Fruit fly (Drosophila melanogaster) whole organism, embryonic: ENCODE results near the gene CG4982.
A peak's percentile ranks its signal among the peaks of the same experiment; 100 is the strongest.

Source experiments
- ATbp ChIP-seq: fragments of 200-800 bp; sonication (Bioruptor generic); optimal IDR thresholded peaks from 2 replicates; lab custom pipeline; 2017; ENCODE audit warnings: missing biosample characterization, mild to moderate bottlenecking, missing genetic modification characterization, missing genetic modification reagents
- Ada2b ChIP-seq: fragments of 200-800 bp; sonication (Bioruptor generic); IDR thresholded peaks from 2 replicates; pipeline ENCODE4 v1.3.6; 2022; ENCODE audit warnings: missing biosample characterization, missing genetic modification characterization
- CG10565 ChIP-seq: fragments of 200-800 bp; sonication (Bioruptor generic); optimal IDR thresholded peaks from 3 replicates; lab custom pipeline; 2016; ENCODE audit warnings: missing biosample characterization, mild to moderate bottlenecking, missing genetic modification characterization
- CG10654 ChIP-seq: fragments of 200-800 bp; sonication (Bioruptor generic); optimal IDR thresholded peaks from 2 replicates; lab custom pipeline; 2016; ENCODE audit warnings: missing biosample characterization, missing genetic modification characterization
- CG11247 ChIP-seq: fragments of 200-800 bp; sonication (Bioruptor generic); IDR thresholded peaks from 2 replicates; pipeline ENCODE4 v1.3.6; 2022; ENCODE audit warnings: missing biosample characterization, missing genetic modification characterization
- CG1603 ChIP-seq: fragments of 200-800 bp; sonication (Bioruptor generic); optimal IDR thresholded peaks from 2 replicates; lab custom pipeline; 2019; ENCODE audit warnings: missing biosample characterization, mild to moderate bottlenecking, missing genetic modification characterization, moderate library complexity
- CG2889 ChIP-seq: fragments of 200-800 bp; sonication (Bioruptor generic); IDR thresholded peaks from 3 replicates; pipeline ENCODE4 v1.3.6; 2022; ENCODE audit warnings: missing biosample characterization, missing genetic modification characterization
- CG31441 ChIP-seq: fragments of 200-800 bp; sonication (Bioruptor generic); IDR thresholded peaks from 2 replicates; pipeline ENCODE4 v1.3.6; 2022; ENCODE audit warnings: missing biosample characterization, missing genetic modification characterization
- CG32772 ChIP-seq: fragments of 200-800 bp; sonication (Bioruptor generic); IDR thresholded peaks from 2 replicates; pipeline ENCODE4 v1.3.6; 2022; ENCODE audit warnings: missing biosample characterization, missing genetic modification characterization
- CG3281 ChIP-seq: fragments of 200-800 bp; sonication (Bioruptor generic); optimal IDR thresholded peaks from 3 replicates; lab custom pipeline; 2017; ENCODE audit warnings: missing biosample characterization, mild to moderate bottlenecking, missing genetic modification characterization
- CG4404 ChIP-seq: fragments of 200-800 bp; sonication (Bioruptor generic); IDR thresholded peaks from 2 replicates; pipeline ENCODE4 v1.3.6; 2022; ENCODE audit warnings: missing biosample characterization, missing genetic modification characterization
- CG6854 ChIP-seq: fragments of 200-800 bp; sonication (Bioruptor generic); optimal IDR thresholded peaks from 3 replicates; lab custom pipeline; 2017; ENCODE audit warnings: missing biosample characterization, mild to moderate bottlenecking, missing genetic modification characterization
- CG7786 ChIP-seq: fragments of 200-800 bp; sonication (Bioruptor generic); optimal IDR thresholded peaks from 2 replicates; lab custom pipeline; 2016; ENCODE audit warnings: missing biosample characterization, missing genetic modification characterization
- CG7839 ChIP-seq: fragments of 200-800 bp; sonication (Bioruptor generic); optimal IDR thresholded peaks from 3 replicates; lab custom pipeline; 2018; ENCODE audit warnings: missing biosample characterization, mild to moderate bottlenecking, missing genetic modification characterization, moderate library complexity
- CG8388 ChIP-seq: fragments of 200-800 bp; sonication (Bioruptor generic); optimal IDR thresholded peaks from 2 replicates; lab custom pipeline; 2019; ENCODE audit warnings: missing biosample characterization, mild to moderate bottlenecking, missing genetic modification characterization, moderate library complexity
- CHES-1-like ChIP-seq: fragments of 200-800 bp; sonication (Bioruptor generic); optimal IDR thresholded peaks from 2 replicates; lab custom pipeline; 2016; ENCODE audit warnings: missing biosample characterization, missing genetic modification characterization
- Camta ChIP-seq: fragments of 200-800 bp; sonication (Bioruptor generic); optimal IDR thresholded peaks from 2 replicates; lab custom pipeline; 2016; ENCODE audit warnings: missing biosample characterization, missing genetic modification characterization
- CoRest ChIP-seq: fragments of 200-800 bp; sonication (Bioruptor generic); optimal IDR thresholded peaks from 3 replicates; lab custom pipeline; 2018; ENCODE audit warnings: missing biosample characterization, mild to moderate bottlenecking, missing genetic modification characterization, moderate library complexity
- D19B ChIP-seq: fragments of 200-800 bp; sonication (Bioruptor generic); optimal IDR thresholded peaks from 2 replicates; lab custom pipeline; 2017; ENCODE audit warnings: missing biosample characterization, mild to moderate bottlenecking, missing genetic modification characterization
- Doc2 ChIP-seq: fragments of 200-800 bp; sonication (Bioruptor generic); IDR thresholded peaks from 2 replicates; pipeline ENCODE4 v1.3.6; 2022; ENCODE audit warnings: missing biosample characterization, missing genetic modification characterization
- Doc3 ChIP-seq: fragments of 200-800 bp; sonication (Bioruptor generic); IDR thresholded peaks from 3 replicates; pipeline ENCODE4 v1.3.6; 2022; ENCODE audit warnings: missing biosample characterization, missing genetic modification characterization; ENCODE audit not compliant: partially characterized antibody
- Drgx ChIP-seq: fragments of 200-800 bp; sonication (Bioruptor generic); IDR thresholded peaks from 2 replicates; pipeline ENCODE4 v1.3.6; 2022; ENCODE audit warnings: missing biosample characterization, missing genetic modification characterization
- HLH3B ChIP-seq: fragments of 200-800 bp; sonication (Bioruptor generic); IDR thresholded peaks from 2 replicates; pipeline ENCODE4 v1.3.6; 2022; ENCODE audit warnings: missing biosample characterization, missing genetic modification characterization
- Hsf ChIP-seq: fragments of 200-800 bp; sonication (Bioruptor generic); optimal IDR thresholded peaks from 3 replicates; lab custom pipeline; 2016; ENCODE audit warnings: missing biosample characterization, missing genetic modification characterization
- Jarid2 ChIP-seq: fragments of 200-800 bp; sonication (Bioruptor generic); optimal IDR thresholded peaks from 3 replicates; lab custom pipeline; 2017; ENCODE audit warnings: mild to moderate bottlenecking, missing biosample characterization, missing genetic modification reagents, missing genetic modification characterization
- Lhr ChIP-seq: fragments of 200-800 bp; sonication (Bioruptor generic); optimal IDR thresholded peaks from 3 replicates; lab custom pipeline; 2017; ENCODE audit warnings: mild to moderate bottlenecking, missing biosample characterization, missing genetic modification reagents, missing genetic modification characterization
- MESR4 ChIP-seq: fragments of 200-800 bp; sonication (Bioruptor generic); optimal IDR thresholded peaks from 2 replicates; lab custom pipeline; 2018; ENCODE audit warnings: missing biosample characterization, mild to moderate bottlenecking, missing genetic modification characterization, moderate library complexity
- Oaz ChIP-seq: fragments of 200-800 bp; sonication (Bioruptor generic); IDR thresholded peaks from 2 replicates; pipeline ENCODE4 v1.3.6; 2022; ENCODE audit warnings: missing biosample characterization, missing genetic modification characterization
- Oli ChIP-seq: fragments of 200-800 bp; sonication (Bioruptor generic); optimal IDR thresholded peaks from 2 replicates; lab custom pipeline; 2018; ENCODE audit warnings: missing biosample characterization, mild to moderate bottlenecking, missing genetic modification characterization, moderate library complexity
- Xbp1 ChIP-seq: fragments of 200-800 bp; sonication (Bioruptor generic); optimal IDR thresholded peaks from 3 replicates; lab custom pipeline; 2016; ENCODE audit warnings: missing biosample characterization, mild to moderate bottlenecking, missing genetic modification characterization
- al ChIP-seq: fragments of 200-800 bp; sonication (Bioruptor generic); IDR thresholded peaks from 2 replicates; pipeline ENCODE4 v1.3.6; 2022; ENCODE audit warnings: missing biosample characterization, missing genetic modification characterization
- chn ChIP-seq: fragments of 200-800 bp; sonication (Bioruptor generic); optimal IDR thresholded peaks from 2 replicates; lab custom pipeline; 2016; ENCODE audit warnings: missing biosample characterization, missing genetic modification characterization
- da ChIP-seq: fragments of 200-800 bp; sonication (Bioruptor generic); optimal IDR thresholded peaks from 2 replicates; lab custom pipeline; 2016; ENCODE audit warnings: missing biosample characterization, missing genetic modification characterization
- dm ChIP-seq: fragments of 200-800 bp; sonication (Bioruptor generic); optimal IDR thresholded peaks from 3 replicates; lab custom pipeline; 2016; ENCODE audit warnings: missing biosample characterization, missing genetic modification characterization
- dpn ChIP-seq, 2 experiments: fragments of 200-800 bp; sonication (Bioruptor generic); optimal IDR thresholded peaks; 3 replicates each; lab custom pipeline; 2016; ENCODE audit warnings: missing biosample characterization in 2 of 2, missing genetic modification characterization in 2 of 2
- exex ChIP-seq: fragments of 200-800 bp; sonication (Bioruptor generic); optimal IDR thresholded peaks from 4 replicates; lab custom pipeline; 2018; ENCODE audit warnings: missing biosample characterization, mild to moderate bottlenecking, missing genetic modification characterization, moderate library complexity
- fd3F ChIP-seq: fragments of 200-800 bp; sonication (Bioruptor generic); optimal IDR thresholded peaks from 2 replicates; lab custom pipeline; 2018; ENCODE audit warnings: missing biosample characterization, mild to moderate bottlenecking, missing genetic modification characterization, moderate library complexity
- jing ChIP-seq: fragments of 200-800 bp; sonication (Bioruptor generic); optimal IDR thresholded peaks from 2 replicates; lab custom pipeline; 2018; ENCODE audit warnings: missing biosample characterization, mild to moderate bottlenecking, missing genetic modification characterization
- kay ChIP-seq: fragments of 200-800 bp; sonication (Bioruptor generic); optimal IDR thresholded peaks from 2 replicates; lab custom pipeline; 2016; ENCODE audit warnings: missing biosample characterization, missing genetic modification characterization
- maf-S ChIP-seq: fragments of 200-800 bp; sonication (Bioruptor generic); optimal IDR thresholded peaks from 2 replicates; lab custom pipeline; 2016; ENCODE audit warnings: missing biosample characterization, missing genetic modification characterization
- nom ChIP-seq: fragments of 200-800 bp; sonication (Bioruptor generic); optimal IDR thresholded peaks from 2 replicates; lab custom pipeline; 2017; ENCODE audit warnings: missing biosample characterization, missing genetic modification characterization, mild to moderate bottlenecking, moderate library complexity, missing genetic modification reagents
- pros ChIP-seq: fragments of 200-800 bp; sonication (Bioruptor generic); optimal IDR thresholded peaks from 3 replicates; lab custom pipeline; 2019; ENCODE audit warnings: missing biosample characterization, mild to moderate bottlenecking, missing genetic modification characterization, moderate library complexity
- ranshi ChIP-seq: fragments of 200-800 bp; sonication (Bioruptor generic); IDR thresholded peaks from 2 replicates; pipeline ENCODE4 v1.3.6; 2022; ENCODE audit warnings: missing biosample characterization, missing genetic modification characterization
- sens ChIP-seq: fragments of 200-800 bp; sonication (Bioruptor generic); peaks from one replicate; lab custom pipeline; 2016; ENCODE audit warnings: missing biosample characterization, missing genetic modification characterization
- sens-2 ChIP-seq: fragments of 200-800 bp; sonication (Bioruptor generic); IDR thresholded peaks from 2 replicates; pipeline ENCODE4 v1.3.6; 2022; ENCODE audit warnings: missing biosample characterization, missing genetic modification characterization
- sima ChIP-seq: fragments of 200-800 bp; sonication (Bioruptor generic); optimal IDR thresholded peaks from 2 replicates; lab custom pipeline; 2016; ENCODE audit warnings: missing biosample characterization, missing genetic modification characterization
- sna ChIP-seq: fragments of 200-800 bp; sonication (Bioruptor generic); IDR thresholded peaks from 2 replicates; pipeline ENCODE4 v1.3.6; 2022; ENCODE audit warnings: missing biosample characterization, missing genetic modification characterization; ENCODE audit not compliant: partially characterized antibody
- ssp ChIP-seq: fragments of 200-800 bp; sonication (Bioruptor generic); IDR thresholded peaks from 2 replicates; pipeline ENCODE4 v1.3.6; 2022; ENCODE audit warnings: missing biosample characterization, missing genetic modification characterization
- tap ChIP-seq: fragments of 200-800 bp; optimal IDR thresholded peaks from 3 replicates; lab custom pipeline; 2019; ENCODE audit warnings: missing biosample characterization, mild to moderate bottlenecking, missing genetic modification characterization, moderate library complexity
- tin ChIP-seq: fragments of 200-800 bp; sonication (Bioruptor generic); optimal IDR thresholded peaks from 3 replicates; lab custom pipeline; 2016; ENCODE audit warnings: missing biosample characterization, missing genetic modification characterization
- tio ChIP-seq: fragments of 200-800 bp; sonication (Bioruptor generic); optimal IDR thresholded peaks from 2 replicates; lab custom pipeline; 2017; ENCODE audit warnings: missing biosample characterization, missing genetic modification characterization, inconsistent platforms
- z ChIP-seq: fragments of 200-800 bp; sonication (Bioruptor generic); IDR thresholded peaks from 3 replicates; pipeline ENCODE4 v1.3.6; 2022; ENCODE audit warnings: missing biosample characterization, missing genetic modification characterization

Gene CG4982

dm6 chr3L:16286258-16286657 lies 15.0 kb upstream of the CG4982 start (continued):
- TF ChIP-seq da (GFP tag; lab: Kevin White, UChicago) (no peak), nom (GFP tag; lab: Kevin White, UChicago) (peak; percentile 46), Hsf (GFP tag; lab: Kevin White, UChicago) (no peak), sna (GFP tag; lab: Robert Waterston, UW) (no peak), al (no peak), Oaz (no peak), ssp (GFP tag; lab: Robert Waterston, UW) (no peak), CG4404 (GFP tag; lab: Robert Waterston, UW) (no peak), dpn (GFP tag; optimal IDR thresholded peaks at IDR 0.05; lab: Kevin White, UChicago) (peak in 1 of 2 experiments; percentile 1), dm (GFP tag; lab: Kevin White, UChicago) (no peak), exex (tag; lab: Kevin White, UChicago) (no peak), Jarid2 (GFP tag; lab: Kevin White, UChicago) (no peak), chn (GFP tag; lab: Kevin White, UChicago) (no peak), maf-S (GFP tag; lab: Kevin White, UChicago) (no peak), CG10654 (no peak), Lhr (GFP tag; lab: Kevin White, UChicago) (no peak), MESR4 (GFP tag; lab: Kevin White, UChicago) (no peak), sens-2 (no peak), CHES-1-like (GFP tag; lab: Kevin White, UChicago) (no peak), sima (GFP tag; lab: Kevin White, UChicago) (no peak), ATbp (GFP tag; lab: Kevin White, UChicago) (no peak), CoRest (peak; percentile 16), CG8388 (GFP tag; lab: Kevin White, UChicago) (no peak), kay (GFP tag; lab: Kevin White, UChicago) (no peak), ranshi (GFP tag; lab: Robert Waterston, UW) (peak; percentile 24; the same call in 1 of the 2 replicates), HLH3B (peak; percentile 34; the same call in 1 of the 2 replicates), fd3F (GFP tag; lab: Kevin White, UChicago) (peak; percentile 7), Drgx (GFP tag; lab: Robert Waterston, UW) (no peak), CG2889 (GFP tag; lab: Robert Waterston, UW) (no peak), CG31441 (GFP tag; lab: Robert Waterston, UW) (0 out of 2 replicates have a peak, but pooled peaks have one; percentile 29), jing (GFP tag; lab: Kevin White, UChicago) (no peak), tin (GFP tag; lab: Kevin White, UChicago) (no peak), CG32772 (GFP tag; lab: Robert Waterston, UW) (0 out of 2 replicates have a peak, but pooled peaks have one; percentile 8), Ada2b (GFP tag; lab: Robert Waterston, UW) (peak; percentile 20; the same call in 1 of the 2 replicates), tio (GFP tag; lab: Kevin White, UChicago) (no peak), D19B (GFP tag; lab: Kevin White, UChicago) (no peak), Doc3 (GFP tag; lab: Robert Waterston, UW) (no peak), CG6854 (GFP tag; lab: Kevin White, UChicago) (no peak), Xbp1 (GFP tag; lab: Kevin White, UChicago) (peak; percentile 10), CG7839 (tag; lab: Kevin White, UChicago) (peak; percentile 48), sens (GFP tag; lab: Kevin White, UChicago) (peak; percentile 74), tap (tag; lab: Kevin White, UChicago) (peak; percentile 40), CG1603 (no peak), z (no peak), pros (GFP tag; lab: Kevin White, UChicago) (no peak), CG7786 (GFP tag; lab: Kevin White, UChicago) (no peak), CG11247 (GFP tag; lab: Robert Waterston, UW) (no peak), Doc2 (GFP tag; lab: Robert Waterston, UW) (no peak), Oli (peak; percentile 44), CG3281 (no peak), Camta (GFP tag; lab: Kevin White, UChicago) (no peak), CG10565 (no peak)
